Fruit fly (Drosophila melanogaster): ENCODE data around the gene Ir8a.

Gene Ir8a

DNA sequence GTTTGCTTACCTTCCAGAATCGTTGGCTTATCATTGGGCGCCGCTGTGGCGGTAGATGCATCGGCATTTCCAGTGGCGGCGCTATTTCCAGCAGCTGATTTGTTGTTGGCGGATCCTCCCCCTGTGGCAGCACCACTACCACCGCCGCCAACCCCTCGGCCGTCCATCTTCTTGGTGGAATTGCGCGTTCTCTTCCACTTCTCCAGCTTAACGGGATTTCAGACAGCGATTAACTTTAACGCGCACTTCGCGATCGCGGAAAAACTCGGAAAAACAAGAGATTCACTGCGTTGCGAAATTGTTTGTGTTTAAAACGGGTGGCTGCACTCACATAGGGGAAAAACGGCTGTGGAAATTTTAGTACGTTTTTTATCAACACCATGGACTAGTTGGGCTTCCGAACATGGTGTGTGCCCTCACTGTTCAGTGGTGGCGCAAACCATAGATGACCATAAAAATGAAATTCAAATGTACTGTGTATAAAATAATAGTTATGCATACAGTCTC, 46.5 kb upstream of the Ir8a start, which contains the start of gene c11.1 (continued):
- TF ChIP-seq CG2712 (tag; optimal IDR thresholded peaks at IDR 0.05) (peak; percentile 18), gce (GFP tag; IDR thresholded peaks at IDR 0.05) (no peak), chinmo (GFP tag; IDR thresholded peaks at IDR 0.05; ENCODE audit: partially characterized antibody) (peak; percentile 72; the same call in 2 of the 4 replicates), CG3163 (GFP tag; optimal IDR thresholded peaks at IDR 0.05) (peak; percentile 65), ewg (GFP tag; optimal IDR thresholded peaks at IDR 0.05) (no peak), CG4328 (GFP tag; optimal IDR thresholded peaks at IDR 0.05) (no peak), Sox102F (GFP tag; optimal IDR thresholded peaks at IDR 0.05) (no peak), Bdp1 (GFP tag; optimal IDR thresholded peaks at IDR 0.05) (no peak), kay (GFP tag; optimal IDR thresholded peaks at IDR 0.05) (no peak), CG14710 (tag; optimal IDR thresholded peaks at IDR 0.05) (peak; percentile 38), sug (tag; optimal IDR thresholded peaks at IDR 0.05) (peak; percentile 49), CHES-1-like (GFP tag; optimal IDR thresholded peaks at IDR 0.05) (peak; percentile 55), CG15514 (GFP tag; optimal IDR thresholded peaks at IDR 0.05) (peak; percentile 36), CG7928 (GFP tag; optimal IDR thresholded peaks at IDR 0.05) (no peak), lilli (GFP tag; optimal IDR thresholded peaks at IDR 0.05) (no peak), CG13424 (tag; optimal IDR thresholded peaks at IDR 0.05) (no peak), pfk (GFP tag; optimal IDR thresholded peaks at IDR 0.05) (no peak), crol (GFP tag; IDR thresholded peaks at IDR 0.05) (peak; percentile 51), Xrp1 (GFP tag; IDR thresholded peaks at IDR 0.05) (no peak), lov (optimal IDR thresholded peaks at IDR 0.05) (no peak), lov (GFP tag; IDR thresholded peaks at IDR 0.05) (no peak), CG12769 (tag; optimal IDR thresholded peaks at IDR 0.05) (no peak), dan (GFP tag; IDR thresholded peaks at IDR 0.05) (no peak), Hr39 (optimal IDR thresholded peaks at IDR 0.05) (no peak), CG17359 (tag; optimal IDR thresholded peaks at IDR 0.05) (no peak), Fer2 (tag; optimal IDR thresholded peaks at IDR 0.05) (no peak), Bteb2 (GFP tag; optimal IDR thresholded peaks at IDR 0.05) (no peak), CG16863 (GFP tag; optimal IDR thresholded peaks at IDR 0.05) (no peak), knrl (GFP tag; IDR thresholded peaks at IDR 0.05; ENCODE audit: partially characterized antibody) (peak; percentile 53; the same call in 2 of the 3 replicates), repo (GFP tag; optimal IDR thresholded peaks at IDR 0.05) (no peak), CG10147 (GFP tag; optimal IDR thresholded peaks at IDR 0.05) (no peak), CG13287 (GFP tag; IDR thresholded peaks at IDR 0.05; ENCODE audit: partially characterized antibody) (peak; percentile 47; the same call in 1 of the 2 replicates), nerfin-1 (tag; optimal IDR thresholded peaks at IDR 0.05) (peak; percentile 97), stwl (tag; optimal IDR thresholded peaks at IDR 0.05) (peak; percentile 11), CG2199 (GFP tag; IDR thresholded peaks at IDR 0.05) (peak; percentile 73; the same call in 2 of the 3 replicates), gfzf (GFP tag; optimal IDR thresholded peaks at IDR 0.05) (peak; percentile 95), MBD-R2 (GFP tag; IDR thresholded peaks at IDR 0.05) (peak; percentile 66), CG4617 (GFP tag; optimal IDR thresholded peaks at IDR 0.05; ENCODE audit: borderline replicate concordance) (peak; percentile 45), Max (GFP tag; optimal IDR thresholded peaks at IDR 0.05) (no peak), pzg (GFP tag; optimal IDR thresholded peaks at IDR 0.05) (peak; percentile 83), CG11456 (GFP tag; IDR thresholded peaks at IDR 0.05) (no peak), sim (GFP tag; IDR thresholded peaks at IDR 0.05) (no peak), pita (GFP tag; optimal IDR thresholded peaks at IDR 0.05) (peak; percentile 87), Dp (GFP tag; optimal IDR thresholded peaks at IDR 0.05) (peak; percentile 66), ssp (GFP tag; IDR thresholded peaks at IDR 0.05) (0 out of 2 replicates have a peak, but pooled peaks have one; percentile 18), CG14441 (GFP tag; IDR thresholded peaks at IDR 0.05) (no peak), CG5180 (GFP tag; optimal IDR thresholded peaks at IDR 0.05) (no peak), Nf-YA (GFP tag; IDR thresholded peaks at IDR 0.05) (no peak), CG6791 (GFP tag; IDR thresholded peaks at IDR 0.05; ENCODE audit: partially characterized antibody) (0 out of 3 replicates have a peak, but pooled peaks have one; percentile 43), Dll (GFP tag; IDR thresholded peaks at IDR 0.05; ENCODE audit: partially characterized antibody) (peak; percentile 41; the same call in 1 of the 4 replicates)
